Worm (Caenorhabditis elegans): ENCODE data around the gene stdh-3.

The stdh-3 gene

DNA sequence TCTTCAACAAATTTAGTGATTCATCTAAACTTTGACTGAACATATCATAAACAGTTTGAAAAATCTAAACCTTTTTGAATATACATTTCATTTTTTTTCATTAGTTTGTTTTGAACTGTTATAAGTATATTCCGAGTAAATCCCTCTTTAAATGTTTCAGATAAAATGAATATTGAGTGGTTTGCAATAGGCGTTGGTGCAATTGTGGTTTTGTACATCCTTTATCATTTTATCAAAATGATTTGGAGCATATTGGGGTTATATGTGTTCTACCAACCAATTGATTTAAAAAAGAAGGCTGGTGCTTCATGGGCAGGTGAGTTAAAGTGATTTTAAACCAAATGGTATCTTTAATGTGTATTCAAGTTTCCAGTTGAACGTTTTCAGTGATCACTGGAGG is at the start of gene stdh-3:
Gene stdh-3 (plus strand): TSS at position 166 of the 400 bp plus-strand sequence.
- TF ChIP-seq madf-8 (GFP tag; conservative IDR thresholded peaks at IDR 0.05) (no peak), madf-3 (GFP tag; IDR thresholded peaks at IDR 0.05) (no peak), ama-1 (optimal IDR thresholded peaks at IDR 0.05) (no peak), ama-1 (GFP tag; optimal IDR thresholded peaks at IDR 0.05) (no peak), ztf-28 (GFP tag; IDR thresholded peaks at IDR 0.05) (no peak), egl-44 (GFP tag; IDR thresholded peaks at IDR 0.05) (no peak), ceh-27 (GFP tag; optimal IDR thresholded peaks at IDR 0.05) (no peak), hlh-12 (tag; optimal IDR thresholded peaks at IDR 0.05) (no peak), pbrm-1 (GFP tag; IDR thresholded peaks at IDR 0.05) (no peak), tbp1 (GFP tag; optimal IDR thresholded peaks at IDR 0.05) (no peak), T26A5.8 (tag; optimal IDR thresholded peaks at IDR 0.05) (no peak), repo-1 (tag; optimal IDR thresholded peaks at IDR 0.05) (no peak), efl-1 (GFP tag; optimal IDR thresholded peaks at IDR 0.05) (no peak), mes-4 (tag; optimal IDR thresholded peaks at IDR 0.05) (no peak), hlh-26 (GFP tag; conservative IDR thresholded peaks at IDR 0.05) (no peak), egrh-3 (GFP tag; IDR thresholded peaks at IDR 0.05) (no peak), nhr-179 (tag; optimal IDR thresholded peaks at IDR 0.05) (no peak), C17E4.6 (GFP tag; IDR thresholded peaks at IDR 0.05) (no peak), ztf-6 (GFP tag; IDR thresholded peaks at IDR 0.05) (no peak), lsy-27 (tag; optimal IDR thresholded peaks at IDR 0.05; ENCODE audit: borderline replicate concordance, insufficient read depth) (no peak), lag-1 (GFP tag; IDR thresholded peaks at IDR 0.05) (no peak)

DNA sequence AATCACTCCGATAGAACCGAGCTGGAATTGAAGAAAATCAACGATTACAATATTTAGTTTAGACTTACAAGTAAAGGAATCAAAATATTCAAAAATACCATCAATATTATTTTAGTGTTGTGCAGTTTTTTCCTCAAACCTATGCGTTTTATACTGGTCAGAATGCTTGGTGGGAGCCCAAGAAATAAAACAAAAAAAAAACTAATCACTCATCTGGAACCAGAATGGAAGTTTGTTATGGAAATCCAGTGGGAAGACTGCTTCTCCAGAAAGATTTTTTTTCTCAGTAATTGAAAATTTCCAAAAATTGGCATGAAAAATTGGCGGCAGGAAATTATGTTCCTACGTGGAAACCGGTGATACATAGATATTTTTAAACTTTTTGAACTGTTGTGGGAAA is 48.0 kb upstream of the stdh-3 start, which contains the start of gene srx-134:
Gene srx-134 (minus strand): TSS at position 101 of the 400 bp plus-strand sequence.
- no peak for TF ChIP-seq hrde-1 (tag; optimal IDR thresholded peaks at IDR 0.05; ENCODE audit: borderline replicate concordance)
- no peak for TF ChIP-seq attf-5 (GFP tag; optimal IDR thresholded peaks at IDR 0.05)
- no peak for TF ChIP-seq K11D2.4 (GFP tag; IDR thresholded peaks at IDR 0.05)
- TF ChIP-seq akir-1 (GFP tag; optimal IDR thresholded peaks at IDR 0.05) = no peak
- no peak for TF ChIP-seq F52B5.7 (tag; optimal IDR thresholded peaks at IDR 0.05)
- no peak for TF ChIP-seq ztf-25 (GFP tag; IDR thresholded peaks at IDR 0.05)
- no peak for TF ChIP-seq attf-6 (GFP tag; IDR thresholded peaks at IDR 0.05)
- no peak for TF ChIP-seq ceh-58 (GFP tag; IDR thresholded peaks at IDR 0.05)

DNA sequence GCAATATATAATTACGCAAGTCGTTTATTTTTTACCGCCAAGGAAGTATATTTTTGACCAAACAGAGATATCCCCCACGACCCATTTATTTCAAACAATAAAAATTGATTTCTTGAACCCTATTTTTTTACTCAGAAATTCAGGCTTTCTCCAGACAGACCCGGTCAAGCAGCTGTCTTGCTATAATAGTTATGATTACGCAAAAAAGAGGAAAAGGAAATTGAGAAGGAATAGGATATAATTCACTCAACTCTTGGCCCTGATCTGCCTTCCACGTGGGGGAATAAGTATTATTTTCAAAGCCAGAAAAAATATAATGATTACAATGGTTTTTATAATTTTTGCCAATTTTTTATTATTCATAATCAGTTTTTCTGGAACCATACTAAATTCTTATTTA is 47.3 kb upstream of the stdh-3 start, which contains the start of gene srx-136:
Gene srx-136 (plus strand): TSS at position 301 of the 400 bp plus-strand sequence.
- no peak for TF ChIP-seq ztf-18 (tag; optimal IDR thresholded peaks at IDR 0.05)
- no peak for TF ChIP-seq nhr-179 (tag; optimal IDR thresholded peaks at IDR 0.05)
- TF ChIP-seq hlh-26 (GFP tag; conservative IDR thresholded peaks at IDR 0.05) = no peak
- no peak for TF ChIP-seq snpc-4 (GFP tag; optimal IDR thresholded peaks at IDR 0.05)
- TF ChIP-seq snpc-4 (tag; optimal IDR thresholded peaks at IDR 0.05) = no peak
- TF ChIP-seq D2030.7 (GFP tag; IDR thresholded peaks at IDR 0.05) = no peak
- no peak for TF ChIP-seq F22D6.2 (tag; optimal IDR thresholded peaks at IDR 0.05)
- no peak for TF ChIP-seq ceh-58 (GFP tag; IDR thresholded peaks at IDR 0.05)
- TF ChIP-seq snpc-1.1 (tag; optimal IDR thresholded peaks at IDR 0.05; ENCODE audit: insufficient read depth) = no peak
- TF ChIP-seq Y95B8A.8 (GFP tag; IDR thresholded peaks at IDR 0.05) = no peak

DNA sequence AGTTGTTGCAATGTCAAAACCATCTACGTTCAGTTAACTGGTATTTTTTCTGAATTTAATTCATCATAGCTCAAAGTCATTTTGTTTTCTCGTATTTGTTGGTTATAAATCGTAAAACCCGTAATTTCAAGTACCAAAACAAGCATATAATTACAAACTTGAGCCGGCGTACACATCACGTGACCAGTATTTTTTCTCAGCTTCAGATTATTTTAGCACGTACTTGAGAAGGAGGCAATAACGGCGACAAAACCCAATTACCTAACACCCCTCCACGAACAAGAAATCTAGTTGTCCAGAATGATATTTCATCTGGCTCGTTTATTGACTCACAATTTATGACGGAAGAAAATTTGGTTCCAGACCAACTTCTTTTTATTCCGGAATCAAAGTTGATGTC is 45.5 kb upstream of the stdh-3 start, which contains the start of gene srx-135:
Gene srx-135 (plus strand): TSS at position 301 of the 400 bp plus-strand sequence.
- TF ChIP-seq snpc-1.1 (tag; optimal IDR thresholded peaks at IDR 0.05; ENCODE audit: insufficient read depth) (no peak), F55B11.4 (tag; optimal IDR thresholded peaks at IDR 0.05; ENCODE audit: borderline replicate concordance, insufficient read depth) (no peak), pbrm-1 (GFP tag; IDR thresholded peaks at IDR 0.05) (no peak), ztf-26 (tag; optimal IDR thresholded peaks at IDR 0.05) (no peak), sptf-2 (GFP tag; optimal IDR thresholded peaks at IDR 0.05) (no peak), tbp1 (GFP tag; optimal IDR thresholded peaks at IDR 0.05) (no peak), ztf-18 (tag; optimal IDR thresholded peaks at IDR 0.05) (no peak), hsf-1 (GFP tag; IDR thresholded peaks at IDR 0.05) (no peak), F10E7.11 (tag; optimal IDR thresholded peaks at IDR 0.05) (no peak), hlh-26 (GFP tag; conservative IDR thresholded peaks at IDR 0.05) (no peak), K11D2.4 (GFP tag; IDR thresholded peaks at IDR 0.05) (no peak)
